Fruit fly (Drosophila melanogaster) whole organism, embryonic: Measurements from ENCODE around the gene IFT54.

Experiments
- Elba2 ChIP-seq: fragments of 200-800 bp; sonication (Bioruptor generic); optimal IDR thresholded peaks from 3 replicates; lab custom pipeline; 2016; ENCODE audit warnings: missing biosample characterization, missing genetic modification characterization
- Hr39 ChIP-seq: fragments of >200 bp; optimal IDR thresholded peaks from 2 replicates; lab custom pipeline; 2017
- Taf1 ChIP-seq: fragments of 200-800 bp; sonication (Bioruptor generic); IDR thresholded peaks from 2 replicates; pipeline ENCODE4 v1.3.6; 2022; ENCODE audit warnings: missing biosample characterization, missing genetic modification characterization

DNA sequence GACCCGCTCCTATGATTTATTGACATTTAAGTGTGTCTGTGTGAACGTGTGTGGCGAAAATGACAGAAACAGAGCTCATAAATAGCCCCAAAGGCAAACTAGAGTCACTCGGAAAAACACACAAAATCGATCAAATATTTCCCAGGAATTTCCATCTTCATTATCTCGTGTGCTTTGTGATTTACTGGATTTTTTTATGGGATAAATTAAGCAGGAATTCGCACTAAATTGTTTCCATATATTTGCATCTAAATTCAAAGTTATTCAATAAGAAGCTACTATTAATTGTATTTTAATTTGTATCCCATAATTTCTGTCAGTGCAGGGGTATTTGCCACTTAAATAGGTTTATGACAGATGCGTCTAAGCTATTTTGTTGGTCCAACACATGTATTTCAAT is 30.5 kb downstream of the IFT54 start:
- TF ChIP-seq Taf1 (GFP tag; lab: Robert Waterston, UW) (no peak), Elba2 (no peak), Hr39 (lab: Kevin White, UChicago) (no peak)
